Worm (Caenorhabditis elegans) whole organism, L2 larva: Measurements from ENCODE around the gene Y32B12B.1.

Experiments
- ama-1 ChIP-seq: fragments of 150-350 bp; optimal IDR thresholded peaks from 2 replicates; lab custom pipeline; 2018; ENCODE audit warnings: inconsistent platforms
- blmp-1 ChIP-seq: sonication (generic microtip); optimal IDR thresholded peaks from 2 replicates; lab custom pipeline; 2017; ENCODE audit warnings: missing genetic modification characterization, mild to moderate bottlenecking, missing compliant biosample characterization, antibody characterized with exemption, moderate library complexity; ENCODE audit not compliant: insufficient read depth
- fos-1 ChIP-seq: fragments of 150-350 bp; optimal IDR thresholded peaks from 2 replicates; lab custom pipeline; 2014; ENCODE audit warnings: missing biosample characterization, missing genetic modification characterization
- lin-13 ChIP-seq: fragments of 150-350 bp; optimal IDR thresholded peaks from 2 replicates; lab custom pipeline; 2014; ENCODE audit warnings: missing biosample characterization, missing genetic modification reagents, missing genetic modification characterization
- nhr-11 ChIP-seq: fragments of 150-350 bp; optimal IDR thresholded peaks from 2 replicates; lab custom pipeline; 2014; ENCODE audit warnings: missing biosample characterization, missing genetic modification characterization
- nhr-237 ChIP-seq: fragments of 150-350 bp; optimal IDR thresholded peaks from 2 replicates; lab custom pipeline; 2014; ENCODE audit warnings: missing biosample characterization, missing genetic modification characterization
- nhr-6 ChIP-seq: fragments of 150-350 bp; optimal IDR thresholded peaks from 2 replicates; lab custom pipeline; 2014; ENCODE audit warnings: missing biosample characterization, missing genetic modification characterization
- snpc-4 ChIP-seq: fragments of 150-350 bp; optimal IDR thresholded peaks from 2 replicates; lab custom pipeline; 2014; ENCODE audit warnings: missing biosample characterization, missing genetic modification characterization
- unc-62 ChIP-seq: fragments of 150-350 bp; optimal IDR thresholded peaks from 2 replicates; lab custom pipeline; 2014; ENCODE audit warnings: missing biosample characterization, missing genetic modification reagents, missing genetic modification characterization

ce11 chrV:16506650-16507049, 30.2 kb upstream of the Y32B12B.1 start:
- no peak for TF ChIP-seq blmp-1 (tag; lab: Kevin White, UChicago)
- TF ChIP-seq snpc-4, result no peak
- TF ChIP-seq nhr-6 (tag; lab: Kevin White, UChicago), result no peak
- TF ChIP-seq ama-1 (lab: Kevin White, UChicago), result no peak
- TF ChIP-seq fos-1 (tag; lab: Kevin White, UChicago), result no peak
- no peak for TF ChIP-seq nhr-237 (tag; lab: Kevin White, UChicago)
- no peak for TF ChIP-seq lin-13 (GFP tag; lab: Kevin White, UChicago)
- no peak for TF ChIP-seq unc-62 (GFP tag; lab: Kevin White, UChicago)
- no peak for TF ChIP-seq nhr-11 (tag; lab: Kevin White, UChicago)
